Worm (Caenorhabditis elegans) whole organism, midembryonic: Measurements from ENCODE around the gene ptp-4A2.

Experiments
- T22C8.4 ChIP-seq: fragments of 200-800 bp; sonication (Bioruptor generic); IDR thresholded peaks from 2 replicates; pipeline ENCODE4 v1.3.6; 2022; ENCODE audit warnings: missing genetic modification characterization, missing compliant biosample characterization
- flt-1 ChIP-seq: fragments of 200-800 bp; sonication (Bioruptor generic); IDR thresholded peaks from 2 replicates; pipeline ENCODE4 v1.3.6; 2022; ENCODE audit warnings: missing genetic modification characterization, missing compliant biosample characterization
- klf-2 ChIP-seq: fragments of 200-800 bp; sonication (Bioruptor generic); conservative IDR thresholded peaks from 2 replicates; pipeline ENCODE4 v1.3.6; 2022; ENCODE audit warnings: missing genetic modification reagents, missing genetic modification characterization, missing compliant biosample characterization
- med-1 ChIP-seq: sonication (generic microtip); optimal IDR thresholded peaks from 2 replicates; lab custom pipeline; 2017; ENCODE audit warnings: missing genetic modification characterization, mild to moderate bottlenecking, missing compliant biosample characterization, antibody characterized with exemption, missing genetic modification reagents; ENCODE audit not compliant: insufficient read depth
- ref-1 ChIP-seq: fragments of 200-800 bp; sonication (Bioruptor generic); conservative IDR thresholded peaks from 2 replicates; pipeline ENCODE4 v1.3.6; 2022; ENCODE audit warnings: missing genetic modification reagents, missing genetic modification characterization, missing compliant biosample characterization
- ztf-23 ChIP-seq: fragments of 200-800 bp; sonication (Bioruptor generic); IDR thresholded peaks from 2 replicates; pipeline ENCODE4 v1.3.6; 2022; ENCODE audit warnings: missing genetic modification reagents, missing genetic modification characterization, missing compliant biosample characterization

DNA sequence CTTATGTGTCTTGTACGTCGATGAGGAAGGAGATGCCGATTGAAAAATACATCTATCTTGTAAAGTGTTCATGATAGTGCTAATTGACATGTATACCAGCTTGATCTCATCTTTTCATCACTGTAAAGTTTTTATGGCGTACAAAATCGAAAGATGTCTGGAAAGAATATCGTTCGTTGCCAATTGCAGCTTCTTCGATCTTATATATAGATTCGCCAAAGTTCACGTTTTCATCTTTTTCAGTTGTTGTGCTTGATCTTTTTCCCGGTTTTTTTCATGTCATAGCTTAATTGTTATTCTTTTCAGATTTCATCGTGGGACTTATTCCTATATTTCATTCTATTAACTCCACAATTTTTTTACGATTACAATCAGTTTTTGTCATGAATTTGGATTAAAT, 11.8 kb downstream of the ptp-4A2 start, which contains the start of gene adt-3:
- TF ChIP-seq med-1 (GFP tag; lab: Kevin White, UChicago) (no peak), T22C8.4 (no peak), flt-1 (no peak), ref-1 (GFP tag; lab: Robert Waterston, UW) (no peak), ztf-23 (no peak), klf-2 (GFP tag; lab: Robert Waterston, UW) (no peak)
